Worm (Caenorhabditis elegans): Measurements from ENCODE around the gene dod-6.

dod-6 gene

ce11 chrIII:10202894-10203871 lies 5.7 kb downstream of the dod-6 start, which contains the start of gene chc-1 (continued):
- no peak for TF ChIP-seq chd-7 (tag; optimal IDR thresholded peaks at IDR 0.05)

ce11 chrIII:10206352-10206751 lies 8.8 kb downstream of the dod-6 start:
- no peak for TF ChIP-seq ceh-100 (GFP tag; IDR thresholded peaks at IDR 0.05)
- TF ChIP-seq ztf-6 (GFP tag; IDR thresholded peaks at IDR 0.05) = no peak
- TF ChIP-seq F39B2.1 (GFP tag; IDR thresholded peaks at IDR 0.05) = no peak
- TF ChIP-seq efl-1 (GFP tag; optimal IDR thresholded peaks at IDR 0.05) = no peak

ce11 chrIII:10209703-10210102 lies 12.2 kb downstream of the dod-6 start, which contains the start of gene T20G5.9:
T20G5.9 (plus strand) TSS chrIII:10209840.
- TF ChIP-seq chd-7 (tag; optimal IDR thresholded peaks at IDR 0.05) = peak; percentile 44
- TF ChIP-seq madf-6 (GFP tag; IDR thresholded peaks at IDR 0.05) = peak; percentile 87
- TF ChIP-seq gei-17 (GFP tag; optimal IDR thresholded peaks at IDR 0.05) = no peak
- TF ChIP-seq mxl-1 (tag; optimal IDR thresholded peaks at IDR 0.05) = no peak
- TF ChIP-seq ztf-22 (GFP tag; optimal IDR thresholded peaks at IDR 0.05) = no peak
- no peak for TF ChIP-seq unc-62 (GFP tag; optimal IDR thresholded peaks at IDR 0.05)
- TF ChIP-seq mcd-1 (GFP tag; IDR thresholded peaks at IDR 0.05) = 0 out of 2 replicates have a peak, but pooled peaks have one; percentile 25
- 0 out of 2 replicates have a peak, but pooled peaks have one; percentile 20 for TF ChIP-seq B0019.2 (GFP tag; conservative IDR thresholded peaks at IDR 0.05)
- no peak for TF ChIP-seq F39B2.1 (GFP tag; IDR thresholded peaks at IDR 0.05)
- TF ChIP-seq athp-1 (tag; optimal IDR thresholded peaks at IDR 0.05) = peak; percentile 57
- peak; percentile 42; the same call in 1 of the 2 replicates for TF ChIP-seq F33H1.4 (GFP tag; IDR thresholded peaks at IDR 0.05)
- TF ChIP-seq hmg-1.2 (GFP tag; IDR thresholded peaks at IDR 0.05) = peak; percentile 31
- TF ChIP-seq aptf-2 (GFP tag; conservative IDR thresholded peaks at IDR 0.05) = no peak
- TF ChIP-seq egl-18 (GFP tag; IDR thresholded peaks at IDR 0.05) = no peak
- TF ChIP-seq akir-1 (GFP tag; optimal IDR thresholded peaks at IDR 0.05) = no peak
- no peak for TF ChIP-seq zim-3 (tag; optimal IDR thresholded peaks at IDR 0.05)
- TF ChIP-seq Y53G8AR.9 (GFP tag; conservative IDR thresholded peaks at IDR 0.05) = 0 out of 2 replicates have a peak, but pooled peaks have one; percentile 6
- peak; percentile 48; the same call in 1 of the 2 replicates for TF ChIP-seq D2030.7 (GFP tag; IDR thresholded peaks at IDR 0.05)
- TF ChIP-seq B0336.3 (GFP tag; IDR thresholded peaks at IDR 0.05) = 0 out of 2 replicates have a peak, but pooled peaks have one; percentile 11
- TF ChIP-seq atf-7 (tag; optimal IDR thresholded peaks at IDR 0.05) = no peak
- TF ChIP-seq rcor-1 (GFP tag; IDR thresholded peaks at IDR 0.05) = peak; percentile 16; the same call in 1 of the 2 replicates
- TF ChIP-seq cebp-1 (GFP tag; IDR thresholded peaks at IDR 0.05) = no peak
- no peak for TF ChIP-seq cebp-1 (tag; optimal IDR thresholded peaks at IDR 0.05)
- peak; percentile 61 for TF ChIP-seq hrde-1 (tag; optimal IDR thresholded peaks at IDR 0.05; ENCODE audit: borderline replicate concordance)
- no peak for TF ChIP-seq dpl-1 (GFP tag; optimal IDR thresholded peaks at IDR 0.05)
- TF ChIP-seq ama-1 (optimal IDR thresholded peaks at IDR 0.05) = peak; percentile 31
- TF ChIP-seq ama-1 (GFP tag; optimal IDR thresholded peaks at IDR 0.05) = peak in 1 of 2 experiments; percentile 19
- no peak for TF ChIP-seq aptf-3 (GFP tag; IDR thresholded peaks at IDR 0.05)
- peak; percentile 15 for TF ChIP-seq snpc-3.4 (tag; optimal IDR thresholded peaks at IDR 0.05)
- no peak for TF ChIP-seq attf-5 (GFP tag; optimal IDR thresholded peaks at IDR 0.05)
- TF ChIP-seq nfyb-1 (GFP tag; IDR thresholded peaks at IDR 0.05) = 0 out of 2 replicates have a peak, but pooled peaks have one; percentile 49
- TF ChIP-seq madf-8 (GFP tag; conservative IDR thresholded peaks at IDR 0.05) = peak; percentile 72
- peak; percentile 41 for TF ChIP-seq xnd-1 (tag; optimal IDR thresholded peaks at IDR 0.05)
- TF ChIP-seq hsf-1 (GFP tag; IDR thresholded peaks at IDR 0.05) = 0 out of 2 replicates have a peak, but pooled peaks have one; percentile 29
- TF ChIP-seq nhr-179 (tag; optimal IDR thresholded peaks at IDR 0.05) = no peak
- peak; percentile 49; the same call in 1 of the 2 replicates for TF ChIP-seq ceh-91 (GFP tag; IDR thresholded peaks at IDR 0.05)
- 0 out of 2 replicates have a peak, but pooled peaks have one; percentile 44 for TF ChIP-seq ekl-4 (GFP tag; IDR thresholded peaks at IDR 0.05)
- TF ChIP-seq lin-26 (GFP tag; IDR thresholded peaks at IDR 0.05) = peak; percentile 36; the same call in 1 of the 2 replicates
- peak; percentile 69 for TF ChIP-seq efl-1 (GFP tag; optimal IDR thresholded peaks at IDR 0.05)
- TF ChIP-seq lin-54 (GFP tag; optimal IDR thresholded peaks at IDR 0.05) = peak; percentile 9

Measured in whole organism, young adult.